Worm (Caenorhabditis elegans) whole organism, L1 larva: ENCODE results near the gene ZK994.6.
"Not testable (repeated sequence)": the region's sequence is repeated elsewhere in the genome, so short reads cannot be mapped to it uniquely, and the experiment has no call there.

Experiments
- aha-1 ChIP-seq: fragments of 150-350 bp; optimal IDR thresholded peaks from 2 replicates; lab custom pipeline; 2014; ENCODE audit warnings: missing biosample characterization, missing genetic modification characterization
- nhr-85 ChIP-seq: sonication (generic microtip); peaks from one replicate; lab custom pipeline; 2016; ENCODE audit warnings: missing genetic modification characterization, inconsistent platforms, missing compliant biosample characterization

ce11 chrV:8534534-8535283 is 27.5 kb upstream of the ZK994.6 start, which contains the start of the genes his-6 and his-5:
- peak; percentile 76 for TF ChIP-seq nhr-85
- TF ChIP-seq aha-1 = not testable (repeated sequence)
